Worm (Caenorhabditis elegans) whole organism, late embryonic: Measurements from ENCODE around the gene unc-39.

Experiments used
- C38D4.7 ChIP-seq: fragments of 200-800 bp; sonication (Bioruptor generic); optimal IDR thresholded peaks from 2 replicates; lab custom pipeline; 2018; ENCODE audit warnings: mild to moderate bottlenecking, missing genetic modification characterization, moderate library complexity, missing compliant biosample characterization
- F13H6.1 ChIP-seq: sonication (generic microtip); optimal IDR thresholded peaks from 2 replicates; lab custom pipeline; 2016; ENCODE audit warnings: missing genetic modification characterization, missing compliant biosample characterization
- K02D7.2 ChIP-seq: sonication (generic microtip); optimal IDR thresholded peaks from 2 replicates; lab custom pipeline; 2017; ENCODE audit warnings: mild to moderate bottlenecking, missing genetic modification characterization, missing compliant biosample characterization
- T23F11.4 ChIP-seq: fragments of 200-800 bp; sonication (Bioruptor generic); optimal IDR thresholded peaks from 2 replicates; lab custom pipeline; 2018; ENCODE audit warnings: mild to moderate bottlenecking, missing genetic modification characterization, missing compliant biosample characterization
- Y22D7AL.16 ChIP-seq: sonication (generic microtip); optimal IDR thresholded peaks from 2 replicates; lab custom pipeline; 2016; ENCODE audit warnings: missing genetic modification characterization, missing compliant biosample characterization
- ahr-1 ChIP-seq: sonication (generic microtip); optimal IDR thresholded peaks from 2 replicates; lab custom pipeline; 2016; ENCODE audit warnings: missing genetic modification characterization, missing compliant biosample characterization
- ceh-14 ChIP-seq: sonication (generic microtip); optimal IDR thresholded peaks from 2 replicates; lab custom pipeline; 2016; ENCODE audit warnings: missing genotype, missing genetic modification characterization, missing compliant biosample characterization
- ceh-18 ChIP-seq: sonication (generic microtip); optimal IDR thresholded peaks from 2 replicates; lab custom pipeline; 2016; ENCODE audit warnings: missing genetic modification characterization, missing compliant biosample characterization
- ceh-19 ChIP-seq: fragments of 200-800 bp; sonication (Bioruptor generic); optimal IDR thresholded peaks from 2 replicates; lab custom pipeline; 2018; ENCODE audit warnings: mild to moderate bottlenecking, missing genetic modification characterization, missing compliant biosample characterization
- ceh-2 ChIP-seq: sonication (generic microtip); optimal IDR thresholded peaks from 2 replicates; lab custom pipeline; 2016; ENCODE audit warnings: missing genotype, missing genetic modification characterization, missing compliant biosample characterization
- ceh-24 ChIP-seq: sonication (generic microtip); optimal IDR thresholded peaks from 2 replicates; lab custom pipeline; 2016; ENCODE audit warnings: mild to moderate bottlenecking, missing genetic modification characterization, missing compliant biosample characterization
- ceh-30 ChIP-seq: fragments of 150-350 bp; optimal IDR thresholded peaks from 2 replicates; lab custom pipeline; 2014; ENCODE audit warnings: missing biosample characterization, missing genetic modification characterization
- ceh-34 ChIP-seq: sonication (generic microtip); optimal IDR thresholded peaks from 2 replicates; lab custom pipeline; 2016; ENCODE audit warnings: mild to moderate bottlenecking, missing genetic modification characterization, missing compliant biosample characterization
- ceh-48 ChIP-seq: sonication (generic microtip); optimal IDR thresholded peaks from 2 replicates; lab custom pipeline; 2016; ENCODE audit warnings: missing genetic modification characterization, inconsistent platforms, missing compliant biosample characterization
- ceh-9 ChIP-seq: sonication (generic microtip); optimal IDR thresholded peaks from 2 replicates; lab custom pipeline; 2016; ENCODE audit warnings: mild to moderate bottlenecking, missing genetic modification characterization, inconsistent platforms, missing compliant biosample characterization
- dve-1 ChIP-seq: sonication (generic microtip); optimal IDR thresholded peaks from 2 replicates; lab custom pipeline; 2017; ENCODE audit warnings: antibody characterized with exemption, mild to moderate bottlenecking, missing genetic modification characterization, missing compliant biosample characterization
- elt-4 ChIP-seq: sonication (generic microtip); optimal IDR thresholded peaks from 2 replicates; lab custom pipeline; 2016; ENCODE audit warnings: missing genetic modification characterization, missing compliant biosample characterization
- ets-4 ChIP-seq: sonication (generic microtip); optimal IDR thresholded peaks from 2 replicates; lab custom pipeline; 2016; ENCODE audit warnings: missing genetic modification characterization, missing compliant biosample characterization
- fkh-10 ChIP-seq: fragments of 150-350 bp; optimal IDR thresholded peaks from 2 replicates; lab custom pipeline; 2014; ENCODE audit warnings: missing biosample characterization, missing genetic modification reagents, missing genetic modification characterization
- fkh-6 ChIP-seq: sonication (generic microtip); optimal IDR thresholded peaks from 2 replicates; lab custom pipeline; 2016; ENCODE audit warnings: missing genetic modification characterization, missing compliant biosample characterization
- gmeb-2 ChIP-seq: sonication (generic microtip); optimal IDR thresholded peaks from 2 replicates; lab custom pipeline; 2016; ENCODE audit warnings: missing genetic modification characterization, inconsistent platforms, missing compliant biosample characterization
- hlh-30 ChIP-seq: sonication (generic microtip); optimal IDR thresholded peaks from 2 replicates; lab custom pipeline; 2017; ENCODE audit warnings: antibody characterized with exemption, missing genetic modification characterization, missing compliant biosample characterization; ENCODE audit not compliant: insufficient read depth
- hlh-6 ChIP-seq: sonication (generic microtip); optimal IDR thresholded peaks from 2 replicates; lab custom pipeline; 2016; ENCODE audit warnings: missing genotype, missing genetic modification characterization, missing compliant biosample characterization
- lim-6 ChIP-seq: sonication (generic microtip); optimal IDR thresholded peaks from 2 replicates; lab custom pipeline; 2016; ENCODE audit warnings: missing genetic modification characterization, missing compliant biosample characterization
- lin-11 ChIP-seq: fragments of 200-800 bp; sonication (Bioruptor generic); optimal IDR thresholded peaks from 2 replicates; lab custom pipeline; 2018; ENCODE audit warnings: mild to moderate bottlenecking, missing genetic modification characterization, missing compliant biosample characterization
- mec-3 ChIP-seq: sonication (generic microtip); optimal IDR thresholded peaks from 2 replicates; lab custom pipeline; 2016; ENCODE audit warnings: borderline replicate concordance, missing genetic modification characterization, missing compliant biosample characterization
- nhr-11 ChIP-seq: fragments of 150-350 bp; optimal IDR thresholded peaks from 2 replicates; lab custom pipeline; 2014; ENCODE audit warnings: missing biosample characterization, missing genetic modification characterization
- npax-4 ChIP-seq: sonication (generic microtip); optimal IDR thresholded peaks from 2 replicates; lab custom pipeline; 2016; ENCODE audit warnings: missing genetic modification characterization, missing compliant biosample characterization
- odd-2 ChIP-seq: sonication (generic microtip); optimal IDR thresholded peaks from 2 replicates; lab custom pipeline; 2017; ENCODE audit warnings: antibody characterized with exemption, mild to moderate bottlenecking, missing genetic modification characterization, missing compliant biosample characterization
- pat-9 ChIP-seq: fragments of 200-800 bp; sonication (Bioruptor generic); optimal IDR thresholded peaks from 2 replicates; lab custom pipeline; 2018; ENCODE audit warnings: mild to moderate bottlenecking, missing genetic modification characterization, moderate library complexity, missing compliant biosample characterization
- pha-4 ChIP-seq: fragments of 150-350 bp; optimal IDR thresholded peaks from 2 replicates; lab custom pipeline; 2018; ENCODE audit warnings: missing biosample characterization, missing genetic modification reagents, missing genetic modification characterization
- pqm-1 ChIP-seq: sonication (generic microtip); optimal IDR thresholded peaks from 2 replicates; lab custom pipeline; 2016; ENCODE audit warnings: missing genetic modification characterization, missing compliant biosample characterization
- ref-2 ChIP-seq: sonication (generic microtip); optimal IDR thresholded peaks from 2 replicates; lab custom pipeline; 2016; ENCODE audit warnings: missing genetic modification characterization, missing compliant biosample characterization
- sdc-2 ChIP-seq: sonication (generic microtip); optimal IDR thresholded peaks from 2 replicates; lab custom pipeline; 2016; ENCODE audit warnings: missing genotype, missing genetic modification characterization, missing compliant biosample characterization
- sox-2 ChIP-seq: fragments of 200-800 bp; sonication (Bioruptor generic); IDR thresholded peaks from 2 replicates; pipeline ENCODE4 v1.3.6; 2022; ENCODE audit warnings: missing genetic modification reagents, missing genetic modification characterization, missing compliant biosample characterization
- sox-4 ChIP-seq: sonication (generic microtip); optimal IDR thresholded peaks from 2 replicates; lab custom pipeline; 2017; ENCODE audit warnings: mild to moderate bottlenecking, missing genetic modification characterization, inconsistent platforms, missing compliant biosample characterization
- syd-9 ChIP-seq: sonication (generic microtip); optimal IDR thresholded peaks from 2 replicates; lab custom pipeline; 2016; ENCODE audit warnings: mild to moderate bottlenecking, missing genetic modification characterization, moderate library complexity, missing compliant biosample characterization
- tbx-2 ChIP-seq: sonication (generic microtip); optimal IDR thresholded peaks from 2 replicates; lab custom pipeline; 2016; ENCODE audit warnings: missing genetic modification characterization, missing compliant biosample characterization
- tbx-7 ChIP-seq: sonication (generic microtip); optimal IDR thresholded peaks from 2 replicates; lab custom pipeline; 2016; ENCODE audit warnings: missing genotype, missing genetic modification characterization, missing compliant biosample characterization
- unc-55 ChIP-seq: sonication (generic microtip); optimal IDR thresholded peaks from 2 replicates; lab custom pipeline; 2017; ENCODE audit warnings: missing biosample characterization, missing genetic modification reagents, missing genetic modification characterization
- unc-86 ChIP-seq: sonication (generic microtip); optimal IDR thresholded peaks from 2 replicates; lab custom pipeline; 2016; ENCODE audit warnings: missing genetic modification characterization, missing compliant biosample characterization
- ztf-16 ChIP-seq: sonication (generic microtip); optimal IDR thresholded peaks from 2 replicates; lab custom pipeline; 2017; ENCODE audit warnings: missing genetic modification characterization, missing compliant biosample characterization

The unc-39 gene

ce11 chrV:14333116-14333515, 39.8 kb upstream of the unc-39 start, which contains the start of gene srm-4:
Gene srm-4 (plus strand): TSS chrV:14333416.
- TF ChIP-seq ets-4 (tag; lab: Kevin White, UChicago) (no peak), Y22D7AL.16 (tag; lab: Kevin White, UChicago) (no peak), hlh-6 (tag; lab: Kevin White, UChicago) (no peak)

- no peak for TF ChIP-seq dve-1 (tag; lab: Kevin White, UChicago)
- TF ChIP-seq ceh-24 (tag; lab: Kevin White, UChicago), result no peak
- no peak for TF ChIP-seq ets-4 (tag; lab: Kevin White, UChicago)
- TF ChIP-seq pha-4 (tag; lab: Kevin White, UChicago), result no peak
- TF ChIP-seq gmeb-2 (tag; lab: Kevin White, UChicago), result no peak
- TF ChIP-seq ceh-18 (tag; lab: Kevin White, UChicago), result no peak
- no peak for TF ChIP-seq unc-86 (tag; lab: Kevin White, UChicago)
Observed at ce11 chrV:14334901-14335300, 38.0 kb upstream of the unc-39 start, which contains the start of gene srm-5. Gene srm-5 (plus strand): TSS chrV:14335201.

ce11 chrV:14336655-14337054, 36.2 kb upstream of the unc-39 start, which contains the start of gene srm-6:
Gene srm-6 (plus strand): TSS chrV:14336955.
- TF ChIP-seq fkh-6, result no peak
- TF ChIP-seq nhr-11 (tag; lab: Kevin White, UChicago), result no peak
- TF ChIP-seq unc-86 (tag; lab: Kevin White, UChicago), result no peak
- no peak for TF ChIP-seq sox-2 (GFP tag; lab: Robert Waterston, UW)
- no peak for TF ChIP-seq elt-4 (tag; lab: Kevin White, UChicago)
- no peak for TF ChIP-seq sdc-2 (tag; lab: Kevin White, UChicago)
- no peak for TF ChIP-seq hlh-6 (tag; lab: Kevin White, UChicago)
- no peak for TF ChIP-seq C38D4.7 (GFP tag; lab: Kevin White, UChicago)
- no peak for TF ChIP-seq ahr-1 (tag; lab: Kevin White, UChicago)
- no peak for TF ChIP-seq dve-1 (tag; lab: Kevin White, UChicago)
- TF ChIP-seq odd-2 (tag; lab: Kevin White, UChicago), result no peak
- no peak for TF ChIP-seq ceh-14 (tag; lab: Kevin White, UChicago)
- TF ChIP-seq ceh-9, result no peak
- no peak for TF ChIP-seq sox-4 (tag; lab: Kevin White, UChicago)
- no peak for TF ChIP-seq ceh-34 (tag; lab: Kevin White, UChicago)
- no peak for TF ChIP-seq ceh-30 (tag; lab: Kevin White, UChicago)
- TF ChIP-seq fkh-10 (GFP tag; lab: Kevin White, UChicago), result no peak
- no peak for TF ChIP-seq ceh-19 (GFP tag; lab: Kevin White, UChicago)
- no peak for TF ChIP-seq ceh-2
- TF ChIP-seq pha-4 (tag; lab: Kevin White, UChicago), result no peak

DNA sequence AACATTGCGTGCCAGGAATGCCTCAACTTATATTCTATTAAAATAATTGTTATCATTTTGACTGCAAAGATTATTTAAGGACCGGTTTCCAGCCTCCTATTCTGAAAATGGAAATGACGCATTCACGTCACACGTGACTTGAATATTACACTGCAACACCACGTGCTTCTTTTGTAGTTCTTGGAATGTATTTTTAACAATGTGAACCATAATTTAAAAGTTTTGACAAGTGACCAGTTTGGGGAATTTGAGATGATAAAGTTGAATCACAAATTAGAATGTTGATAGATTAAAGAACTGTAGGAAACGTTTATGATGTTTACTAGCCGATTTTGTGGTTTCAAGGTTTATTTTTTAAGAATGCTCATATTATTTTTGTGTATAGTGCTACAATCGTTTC, 31.2 kb upstream of the unc-39 start, which contains the start of gene F47B8.10:
Gene F47B8.10, plus strand, starts transcription at position 301 of the 400 bp plus-strand sequence.
- TF ChIP-seq pat-9 (tag; lab: Kevin White, UChicago), result no peak
- no peak for TF ChIP-seq ceh-30 (tag; lab: Kevin White, UChicago)

- TF ChIP-seq hlh-30 (tag; lab: Kevin White, UChicago) (peak; percentile 4), ceh-14 (tag; lab: Kevin White, UChicago) (peak; percentile 76), K02D7.2 (tag; lab: Kevin White, UChicago) (no peak), unc-55 (GFP tag; lab: Kevin White, UChicago) (no peak), F13H6.1 (tag; lab: Kevin White, UChicago) (peak; percentile 30), gmeb-2 (tag; lab: Kevin White, UChicago) (peak; percentile 21), dve-1 (tag; lab: Kevin White, UChicago) (peak; percentile 56), tbx-2 (tag; lab: Kevin White, UChicago) (peak; percentile 87), pat-9 (tag; lab: Kevin White, UChicago) (no peak), npax-4 (tag; lab: Kevin White, UChicago) (no peak), ztf-16 (tag; lab: Kevin White, UChicago) (peak; percentile 57), tbx-7 (peak; percentile 65), ref-2 (peak; percentile 91), T23F11.4 (GFP tag; lab: Kevin White, UChicago) (no peak), Y22D7AL.16 (tag; lab: Kevin White, UChicago) (no peak), odd-2 (tag; lab: Kevin White, UChicago) (no peak), pqm-1 (tag; lab: Kevin White, UChicago) (peak; percentile 8), lim-6 (tag; lab: Kevin White, UChicago) (peak; percentile 73), lin-11 (tag; lab: Kevin White, UChicago) (no peak), syd-9 (no peak), ceh-34 (tag; lab: Kevin White, UChicago) (peak; percentile 61), ceh-48 (tag; lab: Kevin White, UChicago) (no peak), mec-3 (no peak)
Observed at ce11 chrV:14347234-14347826, 25.5 kb upstream of the unc-39 start, which contains the start of gene cept-2. Gene cept-2 (plus strand): TSS chrV:14347766.
